Worm (Caenorhabditis elegans) whole organism, L2 larva: Measurements from ENCODE around the gene sex-1.

ENCODE experiments used
- R02D3.7 ChIP-seq: fragments of 150-350 bp; optimal IDR thresholded peaks from 2 replicates; lab custom pipeline; 2014; ENCODE audit warnings: missing biosample characterization, missing genetic modification characterization
- ZK546.5 ChIP-seq: sonication (generic microtip); optimal IDR thresholded peaks from 2 replicates; lab custom pipeline; 2017; ENCODE audit warnings: missing biosample characterization, missing genetic modification characterization
- alr-1 ChIP-seq: fragments of 150-350 bp; optimal IDR thresholded peaks from 2 replicates; lab custom pipeline; 2014; ENCODE audit warnings: missing biosample characterization, missing genetic modification characterization
- dmd-4 ChIP-seq: sonication (generic microtip); optimal IDR thresholded peaks from 2 replicates; lab custom pipeline; 2017; ENCODE audit warnings: missing biosample characterization, missing genetic modification characterization
- egl-27 ChIP-seq: sonication (generic microtip); optimal IDR thresholded peaks from 3 replicates; lab custom pipeline; 2017; ENCODE audit warnings: missing biosample characterization, missing genetic modification reagents, missing genetic modification characterization
- elt-1 ChIP-seq: fragments of 150-350 bp; optimal IDR thresholded peaks from 2 replicates; lab custom pipeline; 2014; ENCODE audit warnings: missing biosample characterization, missing genetic modification characterization
- fos-1 ChIP-seq: fragments of 150-350 bp; optimal IDR thresholded peaks from 2 replicates; lab custom pipeline; 2014; ENCODE audit warnings: missing biosample characterization, missing genetic modification characterization
- lin-39 ChIP-seq: fragments of 150-350 bp; optimal IDR thresholded peaks from 2 replicates; lab custom pipeline; 2014; ENCODE audit warnings: missing biosample characterization, missing genetic modification reagents, missing genetic modification characterization
- nhr-237 ChIP-seq: fragments of 150-350 bp; optimal IDR thresholded peaks from 2 replicates; lab custom pipeline; 2014; ENCODE audit warnings: missing biosample characterization, missing genetic modification characterization

DNA sequence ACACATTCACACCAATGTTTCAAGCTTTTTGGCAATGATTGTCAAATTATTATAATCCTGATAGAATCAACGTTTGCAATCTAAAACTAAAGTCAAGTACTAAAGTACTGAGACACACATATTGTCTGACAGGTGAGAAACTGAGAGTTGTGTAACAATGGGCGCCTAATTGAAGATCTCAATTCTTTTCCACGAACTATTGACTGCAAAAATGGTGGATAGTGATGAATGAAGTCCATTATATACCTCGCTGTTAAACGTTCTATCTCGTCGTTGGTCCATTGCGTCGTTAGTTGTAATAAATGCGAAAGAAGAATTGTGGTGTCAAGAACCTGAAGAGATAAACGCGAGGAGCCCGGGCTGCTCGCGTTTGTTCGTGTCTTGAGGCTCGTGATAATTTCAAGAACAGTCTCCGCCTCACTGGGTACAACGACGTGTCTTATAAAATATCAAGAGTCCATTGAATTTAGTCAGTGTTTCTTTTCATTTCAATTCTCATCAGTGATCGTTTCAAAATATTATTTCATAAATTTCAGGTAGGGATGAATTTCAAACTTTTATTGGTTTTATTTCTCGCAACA lies 45.0 kb downstream of the sex-1 start, which contains the start of gene F09B9.4:
- no peak for TF ChIP-seq ZK546.5 (tag; lab: Kevin White, UChicago)
- TF ChIP-seq lin-39 = no peak
- no peak for TF ChIP-seq dmd-4 (tag; lab: Kevin White, UChicago)
- no peak for TF ChIP-seq nhr-237 (tag; lab: Kevin White, UChicago)
- TF ChIP-seq egl-27 = no peak
- TF ChIP-seq R02D3.7 = no peak
- no peak for TF ChIP-seq fos-1 (tag; lab: Kevin White, UChicago)
- TF ChIP-seq alr-1 = no peak
- no peak for TF ChIP-seq elt-1 (tag; lab: Kevin White, UChicago)
